Fruit fly (Drosophila melanogaster) whole organism, embryonic: ENCODE measurements around the gene CG5079.

Experiments used
- Awh ChIP-seq: fragments of 200-800 bp; sonication (Bioruptor generic); IDR thresholded peaks from 2 replicates; pipeline ENCODE4, ENCODE4 v1.3.6; 2022; ENCODE audit warnings: missing biosample characterization, missing genetic modification characterization
- C15 ChIP-seq: fragments of 200-800 bp; sonication (Bioruptor generic); IDR thresholded peaks from 3 replicates; pipeline ENCODE4 v1.3.6; 2022; ENCODE audit warnings: missing biosample characterization, missing genetic modification characterization
- CG10654 ChIP-seq: fragments of 200-800 bp; sonication (Bioruptor generic); optimal IDR thresholded peaks from 2 replicates; lab custom pipeline; 2016; ENCODE audit warnings: missing biosample characterization, missing genetic modification characterization
- CG10979 ChIP-seq: fragments of 200-800 bp; sonication (Bioruptor generic); optimal IDR thresholded peaks from 2 replicates; lab custom pipeline; 2018; ENCODE audit warnings: missing biosample characterization, mild to moderate bottlenecking, missing genetic modification characterization, moderate library complexity
- CG11085 ChIP-seq: fragments of 200-800 bp; sonication (Bioruptor generic); IDR thresholded peaks from 2 replicates; pipeline ENCODE4 v1.3.6; 2022; ENCODE audit warnings: missing biosample characterization, missing genetic modification characterization
- CG11456 ChIP-seq: fragments of 200-800 bp; sonication (Bioruptor generic); IDR thresholded peaks from 3 replicates; pipeline ENCODE4 v1.3.6; 2022; ENCODE audit warnings: missing biosample characterization, missing genetic modification characterization
- CG11504 ChIP-seq: fragments of 200-800 bp; sonication (Bioruptor generic); optimal IDR thresholded peaks from 3 replicates; lab custom pipeline; 2019; ENCODE audit warnings: missing biosample characterization, mild to moderate bottlenecking, missing genetic modification characterization, moderate library complexity
- CG11695 ChIP-seq: fragments of 200-800 bp; sonication (Bioruptor generic); IDR thresholded peaks from 3 replicates; pipeline ENCODE4 v1.3.6; 2022; ENCODE audit warnings: missing biosample characterization, missing genetic modification characterization
- CG13894 ChIP-seq: fragments of 200-800 bp; sonication (Bioruptor generic); optimal IDR thresholded peaks from 3 replicates; lab custom pipeline; 2018; ENCODE audit warnings: missing biosample characterization, mild to moderate bottlenecking, missing genetic modification characterization, moderate library complexity
- CG14050 ChIP-seq: fragments of 200-800 bp; sonication (Bioruptor generic); IDR thresholded peaks from 3 replicates; pipeline ENCODE4 v1.3.6; 2022; ENCODE audit warnings: missing biosample characterization, missing genetic modification characterization
- CG15269 ChIP-seq: fragments of 200-800 bp; sonication (Bioruptor generic); optimal IDR thresholded peaks from 2 replicates; lab custom pipeline; 2018; ENCODE audit warnings: missing biosample characterization, mild to moderate bottlenecking, missing genetic modification characterization, moderate library complexity
- CG17361 ChIP-seq: fragments of 200-800 bp; sonication (Bioruptor generic); IDR thresholded peaks from 3 replicates; pipeline ENCODE4 v1.3.6; 2022; ENCODE audit warnings: missing biosample characterization, missing genetic modification characterization
- CG18599 ChIP-seq: fragments of 200-800 bp; sonication (Bioruptor generic); optimal IDR thresholded peaks from 3 replicates; lab custom pipeline; 2017; ENCODE audit warnings: missing biosample characterization, missing genetic modification characterization, mild to moderate bottlenecking, moderate library complexity, missing genetic modification reagents
- CG7357 ChIP-seq: fragments of 200-800 bp; sonication (Bioruptor generic); IDR thresholded peaks from 3 replicates; pipeline ENCODE4 v1.3.6; 2022; ENCODE audit warnings: missing biosample characterization, missing genetic modification characterization
- CG7556 ChIP-seq: fragments of 200-800 bp; sonication (Bioruptor generic); optimal IDR thresholded peaks from 2 replicates; lab custom pipeline; 2017; ENCODE audit warnings: missing biosample characterization, mild to moderate bottlenecking, missing genetic modification characterization
- CG7786 ChIP-seq: fragments of 200-800 bp; sonication (Bioruptor generic); optimal IDR thresholded peaks from 2 replicates; lab custom pipeline; 2016; ENCODE audit warnings: missing biosample characterization, missing genetic modification characterization
- CG9215 ChIP-seq: fragments of 200-800 bp; sonication (Bioruptor generic); IDR thresholded peaks from 2 replicates; pipeline ENCODE4 v1.3.6; 2022; ENCODE audit warnings: missing biosample characterization, missing genetic modification characterization
- Deaf1 ChIP-seq: fragments of 200-800 bp; optimal IDR thresholded peaks from 3 replicates; lab custom pipeline; 2019; ENCODE audit warnings: missing biosample characterization, mild to moderate bottlenecking, missing genetic modification characterization, moderate library complexity
- Doc2 ChIP-seq: fragments of 200-800 bp; sonication (Bioruptor generic); IDR thresholded peaks from 2 replicates; pipeline ENCODE4 v1.3.6; 2022; ENCODE audit warnings: missing biosample characterization, missing genetic modification characterization
- Ets65A ChIP-seq: fragments of 200-800 bp; sonication (Bioruptor generic); peaks from one replicate; lab custom pipeline; 2016; ENCODE audit warnings: missing biosample characterization, missing genetic modification characterization
- Hr39 ChIP-seq: fragments of >200 bp; optimal IDR thresholded peaks from 2 replicates; lab custom pipeline; 2017
- Mad ChIP-seq: fragments of 200-800 bp; sonication (Bioruptor generic); optimal IDR thresholded peaks from 2 replicates; lab custom pipeline; 2016; ENCODE audit warnings: missing biosample characterization, missing genetic modification characterization
- Mrtf ChIP-seq: fragments of 200-800 bp; sonication (Bioruptor generic); IDR thresholded peaks from 3 replicates; pipeline ENCODE4 v1.3.6; 2022; ENCODE audit warnings: missing biosample characterization, missing genetic modification characterization
- Poxn ChIP-seq: fragments of 200-800 bp; sonication (Bioruptor generic); IDR thresholded peaks from 2 replicates; pipeline ENCODE4 v1.3.6; 2022; ENCODE audit warnings: missing biosample characterization, missing genetic modification characterization
- Ptx1 ChIP-seq: fragments of 200-800 bp; sonication (Bioruptor generic); IDR thresholded peaks from 2 replicates; pipeline ENCODE4 v1.3.6; 2022; ENCODE audit warnings: missing biosample characterization, missing genetic modification characterization
- Ssrp ChIP-seq: fragments of 200-800 bp; sonication (Bioruptor generic); optimal IDR thresholded peaks from 2 replicates; lab custom pipeline; 2018; ENCODE audit warnings: missing biosample characterization, mild to moderate bottlenecking, missing genetic modification characterization, moderate library complexity
- Vsx1 ChIP-seq: fragments of 200-800 bp; sonication (Bioruptor generic); optimal IDR thresholded peaks from 2 replicates; lab custom pipeline; 2017; ENCODE audit warnings: missing biosample characterization, mild to moderate bottlenecking, missing genetic modification characterization, missing genetic modification reagents
- aop ChIP-seq: fragments of 200-800 bp; sonication (Bioruptor generic); IDR thresholded peaks from 2 replicates; pipeline ENCODE4 v1.3.6; 2022; ENCODE audit warnings: missing biosample characterization, missing genetic modification characterization
- ap ChIP-seq: fragments of 200-800 bp; sonication (Bioruptor generic); IDR thresholded peaks from 2 replicates; pipeline ENCODE4 v1.3.6; 2022; ENCODE audit warnings: missing biosample characterization, missing genetic modification characterization
- cato ChIP-seq: fragments of 200-800 bp; sonication (Bioruptor generic); optimal IDR thresholded peaks from 2 replicates; lab custom pipeline; 2016; ENCODE audit warnings: missing biosample characterization, missing genetic modification characterization, borderline replicate concordance
- caup ChIP-seq: fragments of 200-800 bp; sonication (Bioruptor generic); optimal IDR thresholded peaks from 3 replicates; lab custom pipeline; 2017; ENCODE audit warnings: missing biosample characterization, mild to moderate bottlenecking, missing genetic modification characterization, moderate library complexity; ENCODE audit not compliant: severe bottlenecking
- cg ChIP-seq: fragments of 200-800 bp; sonication (Bioruptor generic); optimal IDR thresholded peaks from 3 replicates; lab custom pipeline; 2019; ENCODE audit warnings: missing biosample characterization, mild to moderate bottlenecking, missing genetic modification characterization, moderate library complexity
- chinmo ChIP-seq: fragments of 200-800 bp; sonication (Bioruptor generic); IDR thresholded peaks from 4 replicates; pipeline ENCODE4 v1.3.6; 2022; ENCODE audit warnings: missing biosample characterization, missing genetic modification characterization; ENCODE audit not compliant: partially characterized antibody
- ci ChIP-seq: fragments of 200-800 bp; sonication (Bioruptor generic); IDR thresholded peaks from 3 replicates; pipeline ENCODE4 v1.3.6; 2022; ENCODE audit warnings: missing biosample characterization, missing genetic modification characterization
- crp ChIP-seq, 2 experiments: fragments of 200-800 bp; sonication (Bioruptor generic); optimal IDR thresholded peaks; 2 replicates in 1 of 2; 3 replicates in 1 of 2; lab custom pipeline; 2017; ENCODE audit warnings: missing biosample characterization in 2 of 2, missing genetic modification characterization in 2 of 2, mild to moderate bottlenecking in 1 of 2, moderate library complexity in 1 of 2
- danr ChIP-seq: fragments of 200-800 bp; sonication (Bioruptor generic); IDR thresholded peaks from 2 replicates; pipeline ENCODE4 v1.3.6; 2022; ENCODE audit warnings: missing biosample characterization, missing genetic modification characterization
- dmrt99B ChIP-seq: fragments of 200-800 bp; sonication (Bioruptor generic); optimal IDR thresholded peaks from 2 replicates; lab custom pipeline; 2018; ENCODE audit warnings: missing biosample characterization, mild to moderate bottlenecking, missing genetic modification characterization, moderate library complexity
- h ChIP-seq: fragments of >200 bp; optimal IDR thresholded peaks from 2 replicates; lab custom pipeline; 2017
- ham ChIP-seq: fragments of 200-800 bp; sonication (Bioruptor generic); IDR thresholded peaks from 2 replicates; pipeline ENCODE4 v1.3.6; 2022; ENCODE audit warnings: missing biosample characterization, missing genetic modification characterization
- ind ChIP-seq: fragments of 200-800 bp; sonication (Bioruptor generic); optimal IDR thresholded peaks from 3 replicates; lab custom pipeline; 2016; ENCODE audit warnings: missing biosample characterization, missing genetic modification characterization
- insv ChIP-seq, 2 experiments: fragments of 200-800 bp; sonication (Bioruptor generic); optimal IDR thresholded peaks; 3 replicates each; lab custom pipeline; 2016 to 2018; ENCODE audit warnings: missing biosample characterization in 2 of 2, missing genetic modification characterization in 2 of 2
- lbe ChIP-seq: fragments of 200-800 bp; sonication (Bioruptor generic); optimal IDR thresholded peaks from 2 replicates; lab custom pipeline; 2016; ENCODE audit warnings: missing biosample characterization, mild to moderate bottlenecking, missing genetic modification characterization
- maf-S ChIP-seq: fragments of 200-800 bp; sonication (Bioruptor generic); optimal IDR thresholded peaks from 2 replicates; lab custom pipeline; 2016; ENCODE audit warnings: missing biosample characterization, missing genetic modification characterization
- oc ChIP-seq: fragments of 200-800 bp; sonication (Bioruptor generic); optimal IDR thresholded peaks from 2 replicates; lab custom pipeline; 2018; ENCODE audit warnings: missing biosample characterization, mild to moderate bottlenecking, missing genetic modification characterization, moderate library complexity
- peb ChIP-seq: fragments of 200-800 bp; sonication (Bioruptor generic); IDR thresholded peaks from 2 replicates; pipeline ENCODE4 v1.3.6; 2022; ENCODE audit warnings: missing biosample characterization, missing genetic modification characterization
- pnt ChIP-seq: fragments of 200-800 bp; sonication (Bioruptor generic); optimal IDR thresholded peaks from 3 replicates; lab custom pipeline; 2016; ENCODE audit warnings: missing biosample characterization, missing genetic modification characterization
- pum ChIP-seq: fragments of 200-800 bp; sonication (Bioruptor generic); optimal IDR thresholded peaks from 2 replicates; lab custom pipeline; 2016; ENCODE audit warnings: missing biosample characterization, missing genetic modification characterization
- sens ChIP-seq: fragments of 200-800 bp; sonication (Bioruptor generic); peaks from one replicate; lab custom pipeline; 2016; ENCODE audit warnings: missing biosample characterization, missing genetic modification characterization
- sisA ChIP-seq: fragments of 200-800 bp; sonication (Bioruptor generic); IDR thresholded peaks from 2 replicates; pipeline ENCODE4 v1.3.6; 2022; ENCODE audit warnings: missing biosample characterization, missing genetic modification characterization
- slou ChIP-seq: fragments of 200-800 bp; sonication (Bioruptor generic); optimal IDR thresholded peaks from 3 replicates; lab custom pipeline; 2016; ENCODE audit warnings: missing biosample characterization, missing genetic modification characterization
- sug ChIP-seq: fragments of 200-800 bp; optimal IDR thresholded peaks from 2 replicates; lab custom pipeline; 2019; ENCODE audit warnings: missing biosample characterization, mild to moderate bottlenecking, missing genetic modification characterization, moderate library complexity
- z ChIP-seq: fragments of 200-800 bp; sonication (Bioruptor generic); IDR thresholded peaks from 3 replicates; pipeline ENCODE4 v1.3.6; 2022; ENCODE audit warnings: missing biosample characterization, missing genetic modification characterization

CG5079 gene

dm6 chr3R:25659857-25660417, 46.5 kb downstream of the CG5079 start (continued):
- TF ChIP-seq Mrtf (no peak), crp (GFP tag; optimal IDR thresholded peaks at IDR 0.05; lab: Kevin White, UChicago) (no peak), Ets65A (GFP tag; lab: Kevin White, UChicago) (peak; percentile 66), oc (tag; lab: Kevin White, UChicago) (no peak), CG11085 (GFP tag; lab: Robert Waterston, UW) (no peak), Vsx1 (GFP tag; lab: Kevin White, UChicago) (peak; percentile 56), dmrt99B (tag; lab: Kevin White, UChicago) (peak; percentile 7), CG17361 (GFP tag; lab: Robert Waterston, UW) (0 out of 3 replicates have a peak, but pooled peaks have one; percentile 20), chinmo (GFP tag; lab: Robert Waterston, UW) (0 out of 4 replicates have a peak, but pooled peaks have one; percentile 45), sug (tag; lab: Kevin White, UChicago) (no peak), insv (GFP tag; optimal IDR thresholded peaks at IDR 0.05; lab: Kevin White, UChicago) (no peak), Hr39 (lab: Kevin White, UChicago) (no peak), C15 (GFP tag; lab: Robert Waterston, UW) (no peak), ind (GFP tag; lab: Kevin White, UChicago) (no peak), CG9215 (GFP tag; lab: Robert Waterston, UW) (no peak), cato (no peak), sisA (no peak), CG7786 (GFP tag; lab: Kevin White, UChicago) (no peak), peb (GFP tag; lab: Robert Waterston, UW) (no peak), CG7556 (no peak), caup (GFP tag; lab: Kevin White, UChicago) (no peak), lbe (GFP tag; lab: Kevin White, UChicago) (no peak), CG10654 (GFP tag; lab: Kevin White, UChicago) (no peak), ap (GFP tag; lab: Robert Waterston, UW) (no peak), CG10979 (tag; lab: Kevin White, UChicago) (peak; percentile 6), Poxn (GFP tag; lab: Robert Waterston, UW) (no peak), ci (peak; percentile 50; the same call in 1 of the 3 replicates), pnt (GFP tag; lab: Kevin White, UChicago) (no peak), cg (GFP tag; lab: Kevin White, UChicago) (peak; percentile 35), Doc2 (no peak), slou (GFP tag; lab: Kevin White, UChicago) (no peak), ham (GFP tag; lab: Robert Waterston, UW) (no peak), danr (GFP tag; lab: Robert Waterston, UW) (no peak), CG15269 (tag; lab: Kevin White, UChicago) (no peak), pum (no peak), h (lab: Kevin White, UChicago) (no peak), CG13894 (tag; lab: Kevin White, UChicago) (no peak), maf-S (GFP tag; lab: Kevin White, UChicago) (no peak), z (GFP tag; lab: Robert Waterston, UW) (peak; percentile 86), CG11504 (peak; percentile 13), Ssrp (tag; lab: Kevin White, UChicago) (peak; percentile 10), Awh (GFP tag; lab: Robert Waterston, UW) (no peak), CG11456 (GFP tag; lab: Robert Waterston, UW) (no peak), sens (GFP tag; lab: Kevin White, UChicago) (peak; percentile 71), Ptx1 (GFP tag; lab: Robert Waterston, UW) (no peak), CG14050 (GFP tag; lab: Robert Waterston, UW) (no peak), aop (GFP tag; lab: Robert Waterston, UW) (peak; percentile 75), Mad (GFP tag; lab: Kevin White, UChicago) (no peak), CG7357 (no peak), CG18599 (GFP tag; lab: Kevin White, UChicago) (no peak), CG11695 (GFP tag; lab: Robert Waterston, UW) (0 out of 3 replicates have a peak, but pooled peaks have one; percentile 10), Deaf1 (tag; lab: Kevin White, UChicago) (no peak)
